Worm (Caenorhabditis elegans) whole organism, L4 larva: ENCODE data around the gene nlp-20.

Source experiments
- F10B5.3 ChIP-seq: sonication (generic microtip); optimal IDR thresholded peaks from 2 replicates; lab custom pipeline; 2016; ENCODE audit warnings: mild to moderate bottlenecking, missing genetic modification characterization, missing compliant biosample characterization
- unc-62 ChIP-seq, 3 experiments: fragments of 150-350 bp in 1 of 3; sonication (generic microtip); optimal IDR thresholded peaks in 2 of 3; peaks in 1 of 3; 1 replicate in 1 of 3; 2 replicates in 2 of 3; lab custom pipeline; 2014 to 2017; ENCODE audit warnings: missing biosample characterization in 3 of 3, missing genetic modification characterization in 3 of 3, missing genetic modification reagents in 3 of 3, missing genotype in 1 of 3

nlp-20 gene

ce11 chrIV:7605413-7605812, 37.5 kb downstream of the nlp-20 start:
- TF ChIP-seq F10B5.3 (no peak), unc-62 (GFP tag; optimal IDR thresholded peaks at IDR 0.05 in 1 of 2; lab: Kevin White, UChicago) (peak in 1 of 2 experiments; percentile 89), unc-62 (tag; optimal IDR thresholded peaks at IDR 0.05; lab: Kevin White, UChicago) (no peak)
